Fruit fly (Drosophila melanogaster): ENCODE data around the gene Prosalpha6T.
"Not testable (repeated sequence)": the region's sequence is repeated elsewhere in the genome, so short reads cannot be mapped to it uniquely, and the experiment has no call there.

Prosalpha6T gene

DNA sequence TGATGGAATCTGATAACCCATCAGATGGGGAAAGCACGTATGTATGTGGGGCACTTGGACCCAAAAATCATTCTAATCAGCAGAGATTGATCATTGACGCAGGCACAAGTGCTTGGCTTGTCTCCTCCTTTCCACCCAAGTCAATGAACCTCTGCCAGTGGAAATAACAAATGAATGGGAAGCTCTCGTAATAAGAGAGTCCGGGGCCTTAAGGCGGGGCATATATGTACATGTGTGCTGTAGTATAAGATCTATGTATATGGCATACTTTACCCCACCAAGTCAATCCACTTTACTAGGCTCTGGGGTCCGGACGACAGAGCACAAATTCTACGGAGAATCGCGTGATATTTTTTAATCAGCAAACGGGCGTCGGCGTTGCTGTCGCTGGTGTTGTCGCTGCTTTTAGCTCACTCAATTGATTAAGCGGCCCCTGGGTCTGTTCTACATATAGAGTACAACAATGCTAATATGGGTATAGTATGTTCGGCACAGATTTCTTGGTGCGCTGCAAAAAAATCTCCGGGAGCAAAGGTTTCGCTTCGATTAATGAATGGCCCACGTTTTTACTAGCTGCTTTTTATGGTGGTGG, 25.7 kb upstream of the Prosalpha6T start (continued):
- TF ChIP-seq CG6276 (GFP tag; optimal IDR thresholded peaks at IDR 0.05): peak; percentile 44
- no peak for TF ChIP-seq cyc (GFP tag; optimal IDR thresholded peaks at IDR 0.05)
- TF ChIP-seq CG1621 (tag; optimal IDR thresholded peaks at IDR 0.05): peak; percentile 39
- TF ChIP-seq CG8319 (GFP tag; optimal IDR thresholded peaks at IDR 0.05): no peak
- no peak for TF ChIP-seq CG11902 (GFP tag; optimal IDR thresholded peaks at IDR 0.05)
- no peak for TF ChIP-seq CG3032 (tag; optimal IDR thresholded peaks at IDR 0.05)
- TF ChIP-seq topi (GFP tag; optimal IDR thresholded peaks at IDR 0.05): no peak
- TF ChIP-seq CG31627 (GFP tag; optimal IDR thresholded peaks at IDR 0.05): no peak
- no peak for TF ChIP-seq Hr4 (GFP tag; optimal IDR thresholded peaks at IDR 0.05)
- TF ChIP-seq Hr39 (GFP tag; optimal IDR thresholded peaks at IDR 0.05): no peak
- TF ChIP-seq svp (GFP tag): peak; percentile 89
- TF ChIP-seq CG7368 (GFP tag; optimal IDR thresholded peaks at IDR 0.05): no peak
- no peak for TF ChIP-seq CG11762 (GFP tag; optimal IDR thresholded peaks at IDR 0.05; ENCODE audit: insufficient read depth)
- TF ChIP-seq Met (GFP tag; optimal IDR thresholded peaks at IDR 0.05): no peak
- no peak for TF ChIP-seq OdsH (GFP tag; optimal IDR thresholded peaks at IDR 0.05)
- TF ChIP-seq CG6808 (GFP tag; optimal IDR thresholded peaks at IDR 0.05): no peak
- TF ChIP-seq Sox15 (GFP tag; optimal IDR thresholded peaks at IDR 0.05): no peak
- TF ChIP-seq CG6163 (GFP tag; IDR thresholded peaks at IDR 0.05): peak; percentile 65; the same call in 2 of the 3 replicates
- peak; percentile 77 for TF ChIP-seq Eip78C (GFP tag)
- no peak for TF ChIP-seq dac (GFP tag; optimal IDR thresholded peaks at IDR 0.05)
- no peak for TF ChIP-seq CG32006 (GFP tag; optimal IDR thresholded peaks at IDR 0.05)
- TF ChIP-seq Sox14 (GFP tag; optimal IDR thresholded peaks at IDR 0.05): no peak
- peak; percentile 17 for TF ChIP-seq CG9139 (GFP tag; optimal IDR thresholded peaks at IDR 0.05)

DNA sequence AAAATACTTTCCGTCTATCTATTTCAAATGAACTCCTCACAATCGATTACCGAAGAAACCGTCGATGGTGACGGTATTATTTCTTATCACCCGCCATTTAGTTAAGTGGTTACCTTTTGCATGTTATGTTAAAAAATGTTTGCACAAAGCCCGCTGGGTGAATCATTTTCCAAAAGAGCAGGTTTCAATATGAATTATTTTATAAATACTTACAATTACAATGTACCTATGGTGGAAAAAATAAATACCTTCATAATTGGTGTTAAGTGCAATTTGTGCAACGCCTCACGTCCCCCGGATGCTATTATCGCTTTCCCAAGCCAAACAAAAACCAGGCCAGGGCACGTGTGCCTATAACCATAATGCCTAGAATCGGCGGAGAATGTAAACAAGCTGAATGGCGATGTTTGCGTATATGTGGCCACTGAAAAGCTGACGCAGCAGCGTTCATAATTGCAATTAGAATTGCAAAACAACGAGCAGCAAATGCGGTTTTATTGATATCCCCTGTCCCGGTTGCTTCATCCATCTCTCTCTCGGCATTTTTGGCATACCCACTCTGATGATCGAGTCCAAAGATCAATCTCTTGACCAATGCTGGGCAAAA, 24.9 kb upstream of the Prosalpha6T start:
- TF ChIP-seq CG4318 (GFP tag; optimal IDR thresholded peaks at IDR 0.05) (no peak), pdm3 (GFP tag; optimal IDR thresholded peaks at IDR 0.05) (no peak), esn (GFP tag; optimal IDR thresholded peaks at IDR 0.05) (no peak), CG6792 (GFP tag; optimal IDR thresholded peaks at IDR 0.05) (no peak), lz (GFP tag; optimal IDR thresholded peaks at IDR 0.05) (no peak), CG11902 (GFP tag; optimal IDR thresholded peaks at IDR 0.05) (no peak), cyc (GFP tag; optimal IDR thresholded peaks at IDR 0.05) (no peak), topi (GFP tag; optimal IDR thresholded peaks at IDR 0.05) (no peak), Lpt (GFP tag; optimal IDR thresholded peaks at IDR 0.05) (no peak), CG3032 (tag; optimal IDR thresholded peaks at IDR 0.05) (no peak), Sox15 (GFP tag; optimal IDR thresholded peaks at IDR 0.05) (no peak), CG8119 (GFP tag; IDR thresholded peaks at IDR 0.05) (no peak), ss (GFP tag; optimal IDR thresholded peaks at IDR 0.05) (no peak), CG3919 (GFP tag; optimal IDR thresholded peaks at IDR 0.05) (no peak)

DNA sequence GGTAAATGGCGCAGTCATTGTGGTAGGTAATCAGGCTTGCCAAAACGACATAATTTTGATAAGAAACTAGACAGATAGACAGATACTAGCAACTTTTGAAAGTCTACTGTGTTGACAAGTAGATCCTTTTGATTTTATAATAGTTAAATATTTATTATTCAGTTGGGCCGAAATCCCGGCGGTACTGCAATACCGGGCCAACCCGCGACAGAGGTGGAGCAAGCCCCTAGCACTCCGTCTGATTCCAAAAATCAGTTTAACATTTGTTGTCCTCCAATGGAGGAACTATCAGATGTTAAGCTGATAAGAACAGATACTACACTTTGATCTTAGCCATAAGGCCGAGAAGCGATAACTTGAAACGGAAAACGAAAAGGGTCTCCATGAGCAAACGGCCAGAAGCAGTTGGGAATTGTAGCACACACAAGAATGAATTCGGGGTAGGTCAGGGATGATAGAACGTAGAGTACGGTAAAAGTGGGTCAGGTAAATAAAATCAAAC, 20.0 kb upstream of the Prosalpha6T start, which contains the start of gene CG15482:
Gene CG15482 (minus strand): TSS at position 51 of the 502 bp plus-strand sequence.
- TF ChIP-seq Gug (GFP tag; IDR thresholded peaks at IDR 0.05); CG6792 (GFP tag; optimal IDR thresholded peaks at IDR 0.05); CG11294 (GFP tag; IDR thresholded peaks at IDR 0.05): not testable (repeated sequence)

DNA sequence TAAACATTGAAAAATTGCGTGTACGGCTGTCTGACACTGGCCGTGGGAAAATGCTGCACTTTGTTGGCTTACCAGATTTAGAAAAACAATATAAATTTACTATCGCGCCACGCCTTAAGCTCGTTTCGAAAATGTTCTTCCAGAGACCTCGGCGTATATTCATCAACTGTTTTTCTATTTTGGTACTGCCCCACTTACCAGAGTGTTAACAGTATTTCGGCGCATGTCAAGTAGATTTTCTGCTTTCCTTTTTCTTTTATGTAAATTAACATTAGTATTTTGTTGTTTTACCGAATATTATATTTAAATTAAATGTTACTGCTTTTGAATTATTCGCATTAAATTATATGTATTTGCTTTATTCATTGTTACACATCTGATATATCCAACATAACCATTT, 16.8 kb upstream of the Prosalpha6T start, which contains the start of gene kek4:
Gene kek4 (minus strand): TSS at position 341 of the 400 bp plus-strand sequence.
- no peak for TF ChIP-seq eg (GFP tag; IDR thresholded peaks at IDR 0.05)

Data from whole organism, prepupa.